Worm (Caenorhabditis elegans) whole organism, L4/young adult: Measurements from ENCODE around the gene clec-238.

Experiments used
- W03F9.2 ChIP-seq: fragments of 150-350 bp; optimal IDR thresholded peaks from 2 replicates; lab custom pipeline; 2014; ENCODE audit warnings: missing biosample characterization, missing genetic modification characterization
- dao-5 ChIP-seq: sonication (generic microtip); optimal IDR thresholded peaks from 2 replicates; lab custom pipeline; 2016; ENCODE audit warnings: missing genotype, missing genetic modification characterization, moderate library complexity, missing compliant biosample characterization
- him-1 ChIP-seq: sonication (generic microtip); optimal IDR thresholded peaks from 2 replicates; lab custom pipeline; 2016; ENCODE audit warnings: missing genotype, missing genetic modification reagents, missing genetic modification characterization, missing compliant biosample characterization

DNA sequence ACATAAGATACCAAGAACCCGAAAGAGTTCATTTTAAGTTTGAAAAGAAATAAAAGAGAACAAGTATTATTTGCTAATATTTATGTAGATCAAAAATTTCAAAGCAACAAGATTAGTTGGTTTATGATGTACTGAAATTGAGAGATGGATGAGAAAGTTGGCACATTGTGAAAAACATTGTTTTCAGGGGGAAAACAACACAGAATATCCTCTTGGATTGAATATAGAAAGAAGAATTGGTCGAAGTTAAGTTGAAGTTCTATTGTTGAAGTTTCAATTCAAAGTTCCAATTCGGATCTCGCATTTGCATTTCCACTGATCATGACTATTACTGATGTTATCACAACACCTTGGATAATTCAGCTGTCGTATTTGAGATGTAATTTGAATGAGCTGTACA, 49.0 kb downstream of the clec-238 start:
- TF ChIP-seq W03F9.2 (tag; lab: Kevin White, UChicago) (no peak), him-1 (tag; lab: Kevin White, UChicago) (no peak), dao-5 (tag; lab: Kevin White, UChicago) (no peak)
